Fruit fly (Drosophila melanogaster): ENCODE data around the gene bam.

Gene bam

dm6 chr3R:25258628-25259240 lies 13.8 kb upstream of the bam start, which contains the start of gene CG11857 (continued):
- TF ChIP-seq H2.0 (GFP tag; IDR thresholded peaks at IDR 0.05) (peak; percentile 99), pb (GFP tag; optimal IDR thresholded peaks at IDR 0.05) (peak; percentile 92), vvl (GFP tag; IDR thresholded peaks at IDR 0.05) (peak; percentile 99), Atf6 (GFP tag; IDR thresholded peaks at IDR 0.05) (peak; percentile 98), CG16863 (GFP tag; optimal IDR thresholded peaks at IDR 0.05) (peak; percentile 96), Mrtf (GFP tag; IDR thresholded peaks at IDR 0.05) (peak; percentile 99), CG31224 (GFP tag; IDR thresholded peaks at IDR 0.05) (peak; percentile 97), CG1647 (GFP tag; optimal IDR thresholded peaks at IDR 0.05) (peak; percentile 97), CG4617 (GFP tag; optimal IDR thresholded peaks at IDR 0.05; ENCODE audit: borderline replicate concordance) (peak; percentile 99), Elba2 (GFP tag; optimal IDR thresholded peaks at IDR 0.05) (peak; percentile 90), Sry-β (GFP tag; optimal IDR thresholded peaks at IDR 0.05) (peak; percentile 78), Rfx (GFP tag; IDR thresholded peaks at IDR 0.05) (peak; percentile 99), Poxn (GFP tag; IDR thresholded peaks at IDR 0.05) (peak; percentile 97), gcm2 (GFP tag; optimal IDR thresholded peaks at IDR 0.05) (peak; percentile 88), Sin3A (optimal IDR thresholded peaks at IDR 0.05) (peak; percentile 47), gcm (GFP tag; optimal IDR thresholded peaks at IDR 0.05) (peak; percentile 94), mld (GFP tag; IDR thresholded peaks at IDR 0.05; ENCODE audit: partially characterized antibody) (peak; percentile 98), crp (GFP tag; optimal IDR thresholded peaks at IDR 0.05) (peak in 1 of 2 experiments; percentile 72), Lim3 (GFP tag; IDR thresholded peaks at IDR 0.05) (peak; percentile 95), chm (GFP tag; IDR thresholded peaks at IDR 0.05) (peak; percentile 98), CG3281 (GFP tag; optimal IDR thresholded peaks at IDR 0.05) (peak; percentile 96), Hey (tag; optimal IDR thresholded peaks at IDR 0.05) (peak; percentile 87), Jarid2 (GFP tag; optimal IDR thresholded peaks at IDR 0.05) (peak; percentile 84), Camta (GFP tag; optimal IDR thresholded peaks at IDR 0.05) (peak; percentile 98), Fer3 (tag; optimal IDR thresholded peaks at IDR 0.05) (peak; percentile 98), sisA (GFP tag; IDR thresholded peaks at IDR 0.05) (peak; percentile 99), CG13296 (GFP tag; optimal IDR thresholded peaks at IDR 0.05) (peak; percentile 93), HHEX (GFP tag; optimal IDR thresholded peaks at IDR 0.05) (peak; percentile 96), Stat92E (GFP tag; optimal IDR thresholded peaks at IDR 0.05) (peak in 1 of 3 experiments; percentile 91), CG2889 (GFP tag; IDR thresholded peaks at IDR 0.05) (peak; percentile 99), CG30403 (GFP tag; optimal IDR thresholded peaks at IDR 0.05) (peak; percentile 99), tna (GFP tag; IDR thresholded peaks at IDR 0.05; ENCODE audit: partially characterized antibody) (peak; percentile 99), ewg (GFP tag; optimal IDR thresholded peaks at IDR 0.05) (peak; percentile 92), CG32772 (GFP tag; IDR thresholded peaks at IDR 0.05) (peak; percentile 99), ttk (GFP tag; IDR thresholded peaks at IDR 0.05) (peak; percentile 99), Dfd (GFP tag; optimal IDR thresholded peaks at IDR 0.05) (peak in 1 of 2 experiments; percentile 82), fu2 (GFP tag; optimal IDR thresholded peaks at IDR 0.05) (peak; percentile 97), en (GFP tag; optimal IDR thresholded peaks at IDR 0.05) (peak; percentile 90), lmd (GFP tag; IDR thresholded peaks at IDR 0.05) (peak; percentile 99), CG11695 (GFP tag; IDR thresholded peaks at IDR 0.05) (peak; percentile 96), Max (GFP tag; optimal IDR thresholded peaks at IDR 0.05) (peak; percentile 98), CG1233 (GFP tag; optimal IDR thresholded peaks at IDR 0.05) (peak; percentile 98), CG6854 (GFP tag; optimal IDR thresholded peaks at IDR 0.05) (peak; percentile 88), CG14710 (tag; optimal IDR thresholded peaks at IDR 0.05) (peak; percentile 98), exex (tag; optimal IDR thresholded peaks at IDR 0.05) (peak; percentile 89), aop (GFP tag; IDR thresholded peaks at IDR 0.05) (peak; percentile 96), ap (GFP tag; IDR thresholded peaks at IDR 0.05) (peak; percentile 97), hkb (optimal IDR thresholded peaks at IDR 0.05) (no peak), hkb (GFP tag; IDR thresholded peaks at IDR 0.05) (peak; percentile 98), Asciz (GFP tag; optimal IDR thresholded peaks at IDR 0.05) (peak; percentile 92), ftz-f1 (GFP tag; optimal IDR thresholded peaks at IDR 0.05) (peak; percentile 91)
